Fruit fly (Drosophila melanogaster): ENCODE results near the gene vig2.
A peak's percentile ranks its signal among the peaks of the same experiment; 100 is the strongest.

Gene vig2

DNA sequence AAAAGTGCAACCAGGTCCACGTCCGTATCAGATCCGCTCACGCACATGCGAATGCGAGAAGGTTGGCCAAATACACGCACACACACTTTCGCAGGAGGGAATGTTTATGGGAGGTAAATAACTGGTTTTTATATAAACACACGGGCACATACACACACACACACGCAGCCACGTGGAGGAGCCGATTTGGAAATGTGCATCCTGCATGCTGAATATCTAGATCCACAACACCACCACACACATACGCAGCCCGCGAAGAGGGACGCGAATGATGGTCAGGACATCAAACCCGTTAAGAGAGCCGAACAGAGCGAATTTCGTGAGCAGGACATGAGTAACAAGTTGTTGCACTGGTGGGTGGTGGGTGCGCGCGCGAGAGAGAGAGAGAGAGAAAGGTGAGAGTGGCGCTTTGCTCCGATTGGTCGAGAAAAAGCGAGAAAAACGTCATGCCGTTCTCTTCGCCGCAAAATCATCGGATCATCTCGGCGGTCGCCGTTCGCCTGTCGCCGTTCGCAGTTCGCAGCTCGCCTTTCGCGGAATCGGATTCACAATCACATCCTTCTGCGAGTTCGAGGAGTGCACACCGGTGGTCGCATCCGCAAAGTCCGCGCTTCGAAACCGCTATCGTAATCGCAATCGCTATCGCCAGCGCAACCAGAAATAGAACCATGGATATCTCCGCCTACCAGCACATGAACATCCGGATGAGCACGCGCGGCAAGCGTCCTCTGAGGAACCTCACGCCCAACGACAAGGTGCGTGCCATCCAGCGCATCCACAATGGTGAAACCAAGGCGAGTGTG lies 14.6 kb downstream of the vig2 start, which contains the start of gene danr (continued):
- TF ChIP-seq lola (GFP tag; optimal IDR thresholded peaks at IDR 0.05) (no peak), Lim3 (GFP tag; IDR thresholded peaks at IDR 0.05) (no peak), Nf-YC (tag; optimal IDR thresholded peaks at IDR 0.05) (peak; percentile 95), nom (GFP tag; optimal IDR thresholded peaks at IDR 0.05) (peak; percentile 6), CG8089 (GFP tag; optimal IDR thresholded peaks at IDR 0.05) (no peak), p53 (GFP tag; optimal IDR thresholded peaks at IDR 0.05) (no peak), Deaf1 (tag; optimal IDR thresholded peaks at IDR 0.05) (peak; percentile 92), CG9609 (GFP tag; optimal IDR thresholded peaks at IDR 0.05) (no peak), CG15514 (GFP tag; optimal IDR thresholded peaks at IDR 0.05) (no peak), eyg (GFP tag; optimal IDR thresholded peaks at IDR 0.05) (no peak), H2.0 (GFP tag; IDR thresholded peaks at IDR 0.05) (no peak), shn (GFP tag; optimal IDR thresholded peaks at IDR 0.05) (no peak), CG2199 (GFP tag; IDR thresholded peaks at IDR 0.05) (no peak), scrt (GFP tag; optimal IDR thresholded peaks at IDR 0.05) (peak; percentile 96), Dref (GFP tag; IDR thresholded peaks at IDR 0.05) (no peak), CG14965 (GFP tag; optimal IDR thresholded peaks at IDR 0.05; ENCODE audit: borderline replicate concordance) (no peak), nerfin-1 (tag; optimal IDR thresholded peaks at IDR 0.05) (peak; percentile 6), Spps (tag; optimal IDR thresholded peaks at IDR 0.05) (no peak), danr (GFP tag; IDR thresholded peaks at IDR 0.05) (0 out of 2 replicates have a peak, but pooled peaks have one; percentile 10), CoRest (tag; optimal IDR thresholded peaks at IDR 0.05) (no peak), CG2202 (tag; optimal IDR thresholded peaks at IDR 0.05) (no peak), wor (GFP tag; IDR thresholded peaks at IDR 0.05) (no peak), chif (GFP tag; optimal IDR thresholded peaks at IDR 0.05) (no peak), CG12744 (GFP tag; optimal IDR thresholded peaks at IDR 0.05) (no peak), crc (GFP tag; optimal IDR thresholded peaks at IDR 0.05) (no peak), Mrtf (GFP tag; IDR thresholded peaks at IDR 0.05) (no peak), CG17186 (GFP tag; optimal IDR thresholded peaks at IDR 0.05) (no peak), insv (GFP tag; optimal IDR thresholded peaks at IDR 0.05) (no peak), MTF-1 (GFP tag; optimal IDR thresholded peaks at IDR 0.05; ENCODE audit: borderline replicate concordance) (no peak), ac (GFP tag; optimal IDR thresholded peaks at IDR 0.05) (no peak), D (optimal IDR thresholded peaks at IDR 0.05) (peak; percentile 57), D (GFP tag; optimal IDR thresholded peaks at IDR 0.05) (no peak), Ets65A (GFP tag) (no peak), Dbx (GFP tag; IDR thresholded peaks at IDR 0.05) (no peak), CG32772 (GFP tag; IDR thresholded peaks at IDR 0.05) (no peak), yki (optimal IDR thresholded peaks at IDR 0.05) (peak; percentile 53), tna (GFP tag; IDR thresholded peaks at IDR 0.05; ENCODE audit: partially characterized antibody) (no peak), Oli (tag; optimal IDR thresholded peaks at IDR 0.05) (no peak), Ptx1 (GFP tag; IDR thresholded peaks at IDR 0.05) (no peak), sim (GFP tag; IDR thresholded peaks at IDR 0.05) (no peak), CG11560 (tag; IDR thresholded peaks at IDR 0.05) (no peak), az2 (GFP tag; optimal IDR thresholded peaks at IDR 0.05) (no peak), fd3F (GFP tag; optimal IDR thresholded peaks at IDR 0.05) (no peak), CG8388 (GFP tag; optimal IDR thresholded peaks at IDR 0.05) (no peak), chm (GFP tag; IDR thresholded peaks at IDR 0.05) (peak; percentile 16; the same call in 1 of the 2 replicates), Kr (GFP tag; optimal IDR thresholded peaks at IDR 0.05) (peak; percentile 62), grn (GFP tag; optimal IDR thresholded peaks at IDR 0.05) (no peak), Sox100B (GFP tag; optimal IDR thresholded peaks at IDR 0.05) (no peak), CG11695 (GFP tag; IDR thresholded peaks at IDR 0.05) (no peak), stc (GFP tag; IDR thresholded peaks at IDR 0.05) (no peak), en (GFP tag; optimal IDR thresholded peaks at IDR 0.05) (no peak)
